Fruit fly (Drosophila melanogaster): Measurements from ENCODE around the gene Ugt316A1.

DNA sequence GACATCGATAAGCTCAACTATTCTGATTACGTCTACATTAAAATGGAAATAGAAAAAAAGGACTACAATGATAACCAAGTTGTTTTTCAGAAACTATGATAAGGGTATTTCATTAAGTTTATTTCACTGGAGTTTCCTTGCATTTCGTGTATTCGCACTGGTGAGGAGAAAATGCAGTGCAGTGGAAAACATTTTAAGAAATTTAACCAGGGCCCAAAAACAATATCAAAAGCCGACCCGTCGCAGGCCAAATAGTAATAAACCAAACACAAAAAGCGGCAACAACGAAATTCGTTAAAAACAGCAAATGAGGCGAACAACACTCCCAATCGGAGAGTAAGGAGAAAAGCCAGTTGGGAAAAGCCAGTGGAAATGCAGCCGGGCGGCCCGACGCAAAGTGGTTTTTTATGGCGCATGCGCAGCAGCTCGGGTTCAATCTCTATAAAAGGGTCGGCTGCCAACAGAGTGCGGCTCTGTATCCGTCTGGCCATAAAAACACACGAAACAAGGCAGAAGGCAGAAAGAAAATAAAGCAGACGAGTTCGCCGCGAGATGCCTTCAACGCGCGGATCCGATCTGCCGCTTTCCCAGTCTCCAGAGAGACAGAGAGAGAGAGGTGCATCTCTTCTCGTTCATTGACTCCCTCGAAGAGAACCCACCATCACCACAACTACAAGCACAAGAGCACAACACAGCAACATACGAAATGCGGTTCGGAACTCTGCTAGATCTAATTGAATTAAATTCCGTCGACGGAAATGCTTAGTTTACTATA is 18.5 kb upstream of the Ugt316A1 start:
- no peak for TF ChIP-seq dsf (GFP tag; optimal IDR thresholded peaks at IDR 0.05; ENCODE audit: borderline replicate concordance)
- TF ChIP-seq CG32264 (GFP tag; optimal IDR thresholded peaks at IDR 0.05) = no peak
- no peak for TF ChIP-seq jim (GFP tag; optimal IDR thresholded peaks at IDR 0.05)
- no peak for TF ChIP-seq usp (GFP tag; optimal IDR thresholded peaks at IDR 0.05)
- no peak for TF ChIP-seq rgr (GFP tag; optimal IDR thresholded peaks at IDR 0.05)
- no peak for TF ChIP-seq Myc (optimal IDR thresholded peaks at IDR 0.05)
- TF ChIP-seq Mio (GFP tag; optimal IDR thresholded peaks at IDR 0.05) = no peak
